Worm (Caenorhabditis elegans) whole organism, late embryonic: Measurements from ENCODE around the gene F14D2.14.

Experiments used
- ama-1 ChIP-seq: fragments of 150-350 bp; optimal IDR thresholded peaks from 2 replicates; lab custom pipeline; 2014
- ceh-2 ChIP-seq: sonication (generic microtip); optimal IDR thresholded peaks from 2 replicates; lab custom pipeline; 2016; ENCODE audit warnings: missing genotype, missing genetic modification characterization, missing compliant biosample characterization
- fkh-10 ChIP-seq: fragments of 150-350 bp; optimal IDR thresholded peaks from 2 replicates; lab custom pipeline; 2014; ENCODE audit warnings: missing biosample characterization, missing genetic modification reagents, missing genetic modification characterization
- hlh-13 ChIP-seq: fragments of 200-800 bp; sonication (Bioruptor generic); optimal IDR thresholded peaks from 2 replicates; lab custom pipeline; 2018; ENCODE audit warnings: mild to moderate bottlenecking, missing genetic modification characterization, missing compliant biosample characterization
- mec-3 ChIP-seq: sonication (generic microtip); optimal IDR thresholded peaks from 2 replicates; lab custom pipeline; 2016; ENCODE audit warnings: borderline replicate concordance, missing genetic modification characterization, missing compliant biosample characterization
- nfya-1 ChIP-seq: sonication (generic microtip); optimal IDR thresholded peaks from 2 replicates; lab custom pipeline; 2017; ENCODE audit warnings: missing genetic modification characterization, mild to moderate bottlenecking, missing compliant biosample characterization, antibody characterized with exemption, moderate library complexity
- unc-86 ChIP-seq: sonication (generic microtip); optimal IDR thresholded peaks from 2 replicates; lab custom pipeline; 2016; ENCODE audit warnings: missing genetic modification characterization, missing compliant biosample characterization

DNA sequence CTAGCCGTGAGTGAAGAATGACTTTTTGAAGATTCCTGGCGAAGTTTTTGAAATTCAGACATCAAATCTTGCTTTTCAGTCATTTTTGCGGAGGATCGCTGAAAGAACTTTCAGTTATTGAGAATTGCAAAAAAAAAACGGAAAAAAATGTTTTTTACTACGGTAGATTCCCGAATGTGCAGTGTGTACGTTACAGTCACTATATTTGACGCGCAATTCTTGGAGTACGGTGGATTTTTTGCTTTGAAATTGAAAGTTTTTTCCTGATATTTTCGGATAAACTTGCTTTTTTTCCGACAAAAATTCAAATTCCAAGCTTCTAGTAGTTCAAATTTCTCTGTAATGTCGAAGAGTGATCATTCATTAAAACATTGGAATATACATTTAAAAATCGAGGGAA is 5.8 kb downstream of the F14D2.14 start, which contains the start of gene F14D2.11:
- TF ChIP-seq nfya-1 (tag; lab: Kevin White, UChicago) (no peak), fkh-10 (GFP tag; lab: Kevin White, UChicago) (no peak), ama-1 (lab: Kevin White, UChicago) (no peak), ceh-2 (tag; lab: Kevin White, UChicago) (no peak), hlh-13 (no peak), unc-86 (tag; lab: Kevin White, UChicago) (no peak), mec-3 (tag; lab: Kevin White, UChicago) (no peak)
